Worm (Caenorhabditis elegans): ENCODE results near the gene ngn-1.

DNA sequence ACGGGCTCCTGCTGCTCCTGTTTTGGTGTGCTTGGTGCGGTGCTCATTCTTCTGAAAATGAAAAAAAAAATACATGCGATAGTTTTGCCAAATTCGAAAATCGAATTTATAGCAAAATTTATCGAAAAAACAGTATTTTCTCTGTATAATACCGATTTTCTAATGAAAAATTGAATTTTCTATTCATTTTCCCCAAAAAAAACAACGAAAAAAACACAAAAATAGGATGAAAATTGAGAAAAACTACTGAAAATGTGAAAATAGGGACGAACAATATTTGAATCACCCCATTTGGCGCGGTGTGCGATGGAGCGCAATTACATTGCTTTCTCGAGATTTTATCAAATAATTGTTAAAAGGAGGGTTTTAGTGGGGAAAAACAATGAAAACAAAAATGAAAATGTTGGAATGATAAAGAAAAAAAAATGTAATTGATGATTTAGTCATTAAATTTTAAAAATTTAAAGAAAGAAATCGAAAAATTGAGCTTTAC, 15.0 kb downstream of the ngn-1 start, which contains the start of gene Y69A2AR.28:
- no peak for TF ChIP-seq him-1 (tag; optimal IDR thresholded peaks at IDR 0.05)
- no peak for TF ChIP-seq W03F9.2 (tag; optimal IDR thresholded peaks at IDR 0.05)
